Fruit fly (Drosophila melanogaster) whole organism, embryonic: ENCODE results near the gene CG31174.

Experiments
- B-H2 ChIP-seq: fragments of 200-800 bp; sonication (Bioruptor generic); optimal IDR thresholded peaks from 2 replicates; lab custom pipeline; 2018; ENCODE audit warnings: missing biosample characterization, mild to moderate bottlenecking, missing genetic modification characterization
- Bteb2 ChIP-seq: fragments of 200-800 bp; sonication (Bioruptor generic); optimal IDR thresholded peaks from 2 replicates; lab custom pipeline; 2016; ENCODE audit warnings: missing biosample characterization, missing genetic modification characterization
- CG10543 ChIP-seq: fragments of 200-800 bp; sonication (Bioruptor generic); optimal IDR thresholded peaks from 3 replicates; lab custom pipeline; 2017; ENCODE audit warnings: missing biosample characterization, mild to moderate bottlenecking, missing genetic modification characterization, moderate library complexity
- CG11723 ChIP-seq: fragments of 200-800 bp; sonication (Bioruptor generic); optimal IDR thresholded peaks from 2 replicates; lab custom pipeline; 2017; ENCODE audit warnings: missing biosample characterization, mild to moderate bottlenecking, missing genetic modification characterization
- CG15269 ChIP-seq: fragments of 200-800 bp; sonication (Bioruptor generic); optimal IDR thresholded peaks from 2 replicates; lab custom pipeline; 2018; ENCODE audit warnings: missing biosample characterization, mild to moderate bottlenecking, missing genetic modification characterization, moderate library complexity
- CG1529 ChIP-seq: fragments of 200-800 bp; sonication (Bioruptor generic); optimal IDR thresholded peaks from 3 replicates; lab custom pipeline; 2018; ENCODE audit warnings: missing biosample characterization, missing genetic modification characterization
- CG1602 ChIP-seq: fragments of 200-800 bp; sonication (Bioruptor generic); optimal IDR thresholded peaks from 3 replicates; lab custom pipeline; 2016; ENCODE audit warnings: missing biosample characterization, missing genetic modification characterization
- CG1603 ChIP-seq: fragments of 200-800 bp; sonication (Bioruptor generic); optimal IDR thresholded peaks from 2 replicates; lab custom pipeline; 2019; ENCODE audit warnings: missing biosample characterization, mild to moderate bottlenecking, missing genetic modification characterization, moderate library complexity
- CG16779 ChIP-seq: fragments of 200-800 bp; sonication (Bioruptor generic); IDR thresholded peaks from 2 replicates; pipeline ENCODE4 v1.3.6; 2022; ENCODE audit warnings: missing biosample characterization, missing genetic modification characterization
- CG16863 ChIP-seq: fragments of 200-800 bp; sonication (Bioruptor generic); optimal IDR thresholded peaks from 3 replicates; lab custom pipeline; 2016; ENCODE audit warnings: missing biosample characterization, missing genetic modification characterization
- CG17186 ChIP-seq: fragments of 200-800 bp; sonication (Bioruptor generic); optimal IDR thresholded peaks from 3 replicates; lab custom pipeline; 2017; ENCODE audit warnings: missing biosample characterization, missing genetic modification reagents, missing genetic modification characterization
- CG17568 ChIP-seq: fragments of 200-800 bp; sonication (Bioruptor generic); optimal IDR thresholded peaks from 2 replicates; lab custom pipeline; 2018; ENCODE audit warnings: missing biosample characterization, mild to moderate bottlenecking, missing genetic modification characterization, moderate library complexity
- CG17829 ChIP-seq: fragments of 200-800 bp; optimal IDR thresholded peaks from 2 replicates; lab custom pipeline; 2019; ENCODE audit warnings: missing biosample characterization, mild to moderate bottlenecking, missing genetic modification characterization, moderate library complexity
- CG2712 ChIP-seq: fragments of 200-800 bp; optimal IDR thresholded peaks from 3 replicates; lab custom pipeline; 2019; ENCODE audit warnings: missing biosample characterization, mild to moderate bottlenecking, missing genetic modification characterization, moderate library complexity
- CG31441 ChIP-seq: fragments of 200-800 bp; sonication (Bioruptor generic); IDR thresholded peaks from 2 replicates; pipeline ENCODE4 v1.3.6; 2022; ENCODE audit warnings: missing biosample characterization, missing genetic modification characterization
- CG32532 ChIP-seq: fragments of 200-800 bp; sonication (Bioruptor generic); IDR thresholded peaks from 2 replicates; pipeline ENCODE4 v1.3.6; 2022; ENCODE audit warnings: missing biosample characterization, missing genetic modification characterization
- CG3838 ChIP-seq: fragments of 200-800 bp; sonication (Bioruptor generic); optimal IDR thresholded peaks from 3 replicates; lab custom pipeline; 2016; ENCODE audit warnings: missing biosample characterization, missing genetic modification characterization
- CG42726 ChIP-seq: fragments of 200-800 bp; sonication (Bioruptor generic); IDR thresholded peaks from 2 replicates; pipeline ENCODE4 v1.3.6; 2022; ENCODE audit warnings: missing biosample characterization, missing genetic modification characterization; ENCODE audit not compliant: partially characterized antibody
- CG4282 ChIP-seq: fragments of 200-800 bp; sonication (Bioruptor generic); optimal IDR thresholded peaks from 2 replicates; lab custom pipeline; 2016; ENCODE audit warnings: missing biosample characterization, missing genetic modification characterization
- CG6654 ChIP-seq: fragments of 200-800 bp; sonication (Bioruptor generic); optimal IDR thresholded peaks from 2 replicates; lab custom pipeline; 2017; ENCODE audit warnings: missing biosample characterization, mild to moderate bottlenecking, missing genetic modification characterization
- CG6854 ChIP-seq: fragments of 200-800 bp; sonication (Bioruptor generic); optimal IDR thresholded peaks from 3 replicates; lab custom pipeline; 2017; ENCODE audit warnings: missing biosample characterization, mild to moderate bottlenecking, missing genetic modification characterization
- CG7839 ChIP-seq: fragments of 200-800 bp; sonication (Bioruptor generic); optimal IDR thresholded peaks from 3 replicates; lab custom pipeline; 2018; ENCODE audit warnings: missing biosample characterization, mild to moderate bottlenecking, missing genetic modification characterization, moderate library complexity
- Dad ChIP-seq: fragments of 200-800 bp; sonication (Bioruptor generic); optimal IDR thresholded peaks from 3 replicates; lab custom pipeline; 2016; ENCODE audit warnings: missing biosample characterization, missing genetic modification characterization
- Dll ChIP-seq: fragments of 200-800 bp; sonication (Bioruptor generic); IDR thresholded peaks from 4 replicates; pipeline ENCODE4 v1.3.6; 2022; ENCODE audit warnings: missing biosample characterization, missing genetic modification characterization; ENCODE audit not compliant: partially characterized antibody
- Doc3 ChIP-seq: fragments of 200-800 bp; sonication (Bioruptor generic); IDR thresholded peaks from 3 replicates; pipeline ENCODE4 v1.3.6; 2022; ENCODE audit warnings: missing biosample characterization, missing genetic modification characterization; ENCODE audit not compliant: partially characterized antibody
- Fer1 ChIP-seq: fragments of 200-800 bp; sonication (Bioruptor generic); optimal IDR thresholded peaks from 2 replicates; lab custom pipeline; 2017; ENCODE audit warnings: missing biosample characterization, mild to moderate bottlenecking, missing genetic modification characterization
- H2.0 ChIP-seq: fragments of 200-800 bp; sonication (Bioruptor generic); IDR thresholded peaks from 2 replicates; pipeline ENCODE4 v1.3.6; 2022; ENCODE audit warnings: missing biosample characterization, missing genetic modification characterization
- HmgZ ChIP-seq: fragments of 200-800 bp; sonication (Bioruptor generic); optimal IDR thresholded peaks from 2 replicates; lab custom pipeline; 2018; ENCODE audit warnings: missing biosample characterization, mild to moderate bottlenecking, missing genetic modification characterization
- Mes4 ChIP-seq: fragments of 200-800 bp; sonication (Bioruptor generic); optimal IDR thresholded peaks from 2 replicates; lab custom pipeline; 2016; ENCODE audit warnings: missing biosample characterization, missing genetic modification characterization
- Mrtf ChIP-seq: fragments of 200-800 bp; sonication (Bioruptor generic); IDR thresholded peaks from 3 replicates; pipeline ENCODE4 v1.3.6; 2022; ENCODE audit warnings: missing biosample characterization, missing genetic modification characterization
- NC2β ChIP-seq: fragments of 200-800 bp; sonication (Bioruptor generic); optimal IDR thresholded peaks from 2 replicates; lab custom pipeline; 2016; ENCODE audit warnings: missing biosample characterization, missing genetic modification characterization
- Neu2 ChIP-seq: fragments of 200-800 bp; sonication (Bioruptor generic); optimal IDR thresholded peaks from 3 replicates; lab custom pipeline; 2016; ENCODE audit warnings: missing biosample characterization, missing genetic modification characterization, borderline replicate concordance
- Sox100B ChIP-seq: fragments of 200-800 bp; sonication (Bioruptor generic); optimal IDR thresholded peaks from 3 replicates; lab custom pipeline; 2018; ENCODE audit warnings: missing biosample characterization, mild to moderate bottlenecking, missing genetic modification characterization
- Ssrp ChIP-seq: fragments of 200-800 bp; sonication (Bioruptor generic); optimal IDR thresholded peaks from 2 replicates; lab custom pipeline; 2018; ENCODE audit warnings: missing biosample characterization, mild to moderate bottlenecking, missing genetic modification characterization, moderate library complexity
- Vsx1 ChIP-seq: fragments of 200-800 bp; sonication (Bioruptor generic); optimal IDR thresholded peaks from 2 replicates; lab custom pipeline; 2017; ENCODE audit warnings: missing biosample characterization, mild to moderate bottlenecking, missing genetic modification characterization, missing genetic modification reagents
- bab2 ChIP-seq: fragments of 200-800 bp; sonication (Bioruptor generic); optimal IDR thresholded peaks from 2 replicates; lab custom pipeline; 2016; ENCODE audit warnings: missing biosample characterization, missing genetic modification characterization
- bigmax ChIP-seq: fragments of 200-800 bp; sonication (Bioruptor generic); optimal IDR thresholded peaks from 2 replicates; lab custom pipeline; 2018; ENCODE audit warnings: missing biosample characterization, mild to moderate bottlenecking, missing genetic modification characterization
- bowl ChIP-seq: fragments of 200-800 bp; sonication (Bioruptor generic); IDR thresholded peaks from 2 replicates; pipeline ENCODE4 v1.3.6; 2022; ENCODE audit warnings: missing biosample characterization, missing genetic modification characterization
- cg ChIP-seq: fragments of 200-800 bp; sonication (Bioruptor generic); optimal IDR thresholded peaks from 3 replicates; lab custom pipeline; 2019; ENCODE audit warnings: missing biosample characterization, mild to moderate bottlenecking, missing genetic modification characterization, moderate library complexity
- fd3F ChIP-seq: fragments of 200-800 bp; sonication (Bioruptor generic); optimal IDR thresholded peaks from 2 replicates; lab custom pipeline; 2018; ENCODE audit warnings: missing biosample characterization, mild to moderate bottlenecking, missing genetic modification characterization, moderate library complexity
- gsb ChIP-seq: fragments of 200-800 bp; sonication (Bioruptor generic); IDR thresholded peaks from 2 replicates; pipeline ENCODE4 v1.3.6; 2022; ENCODE audit warnings: missing biosample characterization, missing genetic modification characterization
- h ChIP-seq: fragments of >200 bp; optimal IDR thresholded peaks from 2 replicates; lab custom pipeline; 2017
- hbn ChIP-seq: fragments of 200-800 bp; sonication (Bioruptor generic); IDR thresholded peaks from 2 replicates; pipeline ENCODE4 v1.3.6; 2022; ENCODE audit warnings: missing biosample characterization, missing genetic modification characterization; ENCODE audit not compliant: partially characterized antibody
- lilli ChIP-seq: fragments of 200-800 bp; sonication (Bioruptor generic); optimal IDR thresholded peaks from 3 replicates; lab custom pipeline; 2016; ENCODE audit warnings: missing biosample characterization, missing genetic modification characterization
- pzg ChIP-seq: fragments of 200-800 bp; sonication (Bioruptor generic); optimal IDR thresholded peaks from 3 replicates; lab custom pipeline; 2018; ENCODE audit warnings: missing biosample characterization, mild to moderate bottlenecking, missing genetic modification characterization, moderate library complexity
- run ChIP-seq: fragments of 200-800 bp; sonication (Bioruptor generic); optimal IDR thresholded peaks from 3 replicates; lab custom pipeline; 2018; ENCODE audit warnings: missing biosample characterization, mild to moderate bottlenecking, missing genetic modification characterization
- scrt ChIP-seq: fragments of 200-800 bp; sonication (Bioruptor generic); optimal IDR thresholded peaks from 2 replicates; lab custom pipeline; 2018; ENCODE audit warnings: missing biosample characterization, mild to moderate bottlenecking, missing genetic modification characterization, moderate library complexity
- tio ChIP-seq: fragments of 200-800 bp; sonication (Bioruptor generic); optimal IDR thresholded peaks from 2 replicates; lab custom pipeline; 2017; ENCODE audit warnings: missing biosample characterization, missing genetic modification characterization, inconsistent platforms

CG31174 gene

DNA sequence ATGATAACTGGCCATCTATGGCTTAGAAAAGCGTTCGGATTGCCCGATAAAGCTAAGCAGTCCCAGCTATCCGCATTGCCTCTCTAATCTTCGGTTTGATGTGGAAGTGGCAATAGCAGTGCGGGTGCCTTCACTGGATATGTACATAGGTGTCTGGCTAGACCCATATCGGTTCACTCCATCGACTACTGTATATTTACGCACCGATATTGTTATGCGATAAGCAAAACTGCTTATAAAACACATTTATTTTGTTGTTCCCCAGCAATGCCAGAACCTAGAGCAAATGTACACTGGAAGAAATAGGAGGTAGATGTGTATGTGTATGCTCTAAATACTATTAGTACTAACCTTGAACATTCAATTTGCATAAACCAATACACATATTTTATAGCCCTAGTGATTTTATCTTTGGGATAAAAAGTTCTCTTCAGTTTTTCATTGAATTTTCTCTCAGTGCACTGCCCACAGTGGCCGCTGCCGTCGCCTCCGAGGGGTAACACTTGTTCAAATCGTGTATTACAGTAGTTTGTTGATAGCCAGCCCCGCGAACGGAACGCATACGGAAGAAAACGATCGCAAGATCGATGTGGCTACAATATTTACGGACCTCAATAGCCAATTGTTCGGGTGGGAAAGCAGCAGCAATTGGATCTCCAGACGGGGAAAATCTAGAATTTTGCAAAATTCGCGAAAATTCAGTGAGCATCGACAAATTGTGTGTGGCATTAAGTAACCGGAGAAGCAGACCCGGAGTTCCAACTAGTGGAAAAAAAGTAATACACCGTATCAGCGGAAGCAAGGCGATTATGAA is 1.1 kb upstream of the CG31174 start, which contains the start of gene CG31431 (continued):
- peak; percentile 96 for TF ChIP-seq Dad
- peak; percentile 96 for TF ChIP-seq Bteb2 (GFP tag; lab: Kevin White, UChicago)
- peak; percentile 91 for TF ChIP-seq CG1529
- TF ChIP-seq CG42726 (GFP tag; lab: Robert Waterston, UW), result no peak
- peak; percentile 97 for TF ChIP-seq CG31441
- peak; percentile 85 for TF ChIP-seq run
- peak; percentile 95 for TF ChIP-seq scrt (GFP tag; lab: Kevin White, UChicago)
- peak; percentile 88 for TF ChIP-seq CG11723 (GFP tag; lab: Kevin White, UChicago)
- TF ChIP-seq CG7839 (tag; lab: Kevin White, UChicago), result peak; percentile 99
- peak; percentile 96 for TF ChIP-seq fd3F (GFP tag; lab: Kevin White, UChicago)
- peak; percentile 91 for TF ChIP-seq Vsx1 (GFP tag; lab: Kevin White, UChicago)
- TF ChIP-seq cg (GFP tag; lab: Kevin White, UChicago), result no peak
- TF ChIP-seq pzg (GFP tag; lab: Kevin White, UChicago), result peak; percentile 38
- TF ChIP-seq bigmax (GFP tag; lab: Kevin White, UChicago), result peak; percentile 55
- TF ChIP-seq h (lab: Kevin White, UChicago), result no peak
- peak; percentile 96 for TF ChIP-seq CG16863 (GFP tag; lab: Kevin White, UChicago)
- TF ChIP-seq CG32532 (GFP tag; lab: Robert Waterston, UW), result peak; percentile 99
- peak; percentile 94 for TF ChIP-seq Mes4 (GFP tag; lab: Kevin White, UChicago)
- peak; percentile 97 for TF ChIP-seq CG2712 (tag; lab: Kevin White, UChicago)
- peak; percentile 98 for TF ChIP-seq CG17829 (tag; lab: Kevin White, UChicago)
- no peak for TF ChIP-seq Dll (GFP tag; lab: Robert Waterston, UW)
- TF ChIP-seq Ssrp (tag; lab: Kevin White, UChicago), result peak; percentile 93
- TF ChIP-seq bab2 (GFP tag; lab: Kevin White, UChicago), result peak; percentile 98
- TF ChIP-seq CG15269 (tag; lab: Kevin White, UChicago), result peak; percentile 98
- peak; percentile 98 for TF ChIP-seq Fer1 (GFP tag; lab: Kevin White, UChicago)
- no peak for TF ChIP-seq Doc3 (GFP tag; lab: Robert Waterston, UW)
- TF ChIP-seq NC2β (GFP tag; lab: Kevin White, UChicago), result peak; percentile 97
- TF ChIP-seq CG16779 (GFP tag; lab: Robert Waterston, UW), result peak; percentile 96
- peak; percentile 96 for TF ChIP-seq tio (GFP tag; lab: Kevin White, UChicago)
- TF ChIP-seq gsb, result peak; percentile 97
- peak; percentile 94 for TF ChIP-seq B-H2 (GFP tag; lab: Kevin White, UChicago)
- TF ChIP-seq CG6654 (GFP tag; lab: Kevin White, UChicago), result peak; percentile 86
- peak; percentile 97 for TF ChIP-seq H2.0
- TF ChIP-seq CG1603 (tag; lab: Kevin White, UChicago), result peak; percentile 98
- TF ChIP-seq HmgZ (tag; lab: Kevin White, UChicago), result peak; percentile 98
- peak; percentile 93 for TF ChIP-seq Sox100B (GFP tag; lab: Kevin White, UChicago)
- TF ChIP-seq lilli, result peak; percentile 98
- TF ChIP-seq Neu2 (GFP tag; lab: Kevin White, UChicago), result peak; percentile 88
- peak; percentile 97 for TF ChIP-seq Mrtf (GFP tag; lab: Robert Waterston, UW)
- peak; percentile 90 for TF ChIP-seq CG3838 (GFP tag; lab: Kevin White, UChicago)
- peak; percentile 92 for TF ChIP-seq CG4282 (GFP tag; lab: Kevin White, UChicago)
- TF ChIP-seq CG17568 (GFP tag; lab: Kevin White, UChicago), result peak; percentile 92
- TF ChIP-seq CG10543 (GFP tag; lab: Kevin White, UChicago), result peak; percentile 97
- peak; percentile 95 for TF ChIP-seq CG1602
- TF ChIP-seq CG17186 (GFP tag; lab: Kevin White, UChicago), result peak; percentile 75
- TF ChIP-seq bowl (GFP tag; lab: Robert Waterston, UW), result peak; percentile 92
- TF ChIP-seq hbn (GFP tag; lab: Robert Waterston, UW), result no peak
- TF ChIP-seq CG6854 (GFP tag; lab: Kevin White, UChicago), result peak; percentile 96
